Worm (Caenorhabditis elegans): Measurements from ENCODE around the gene Y62H9A.2.

DNA sequence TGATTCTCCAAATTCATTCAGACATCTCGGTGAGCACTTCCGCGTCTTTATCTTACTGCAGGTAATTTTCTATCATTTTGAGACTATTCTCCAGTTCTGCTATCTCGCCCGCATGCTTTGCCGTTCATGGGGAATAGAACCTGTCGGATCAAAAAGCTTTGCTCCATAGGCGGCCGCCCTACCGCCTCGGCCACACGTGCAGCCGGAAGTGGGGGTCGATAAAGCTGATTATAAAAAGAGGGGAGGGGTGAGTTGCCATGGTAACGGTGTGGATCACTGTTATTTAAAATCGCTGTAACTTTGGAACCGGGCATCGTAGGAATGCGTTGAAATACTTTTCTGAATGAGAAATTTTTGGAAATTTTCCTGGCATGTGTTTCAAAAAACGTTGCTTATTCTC lies 7.6 kb downstream of the Y62H9A.2 start:
- TF ChIP-seq snpc-4 (tag; optimal IDR thresholded peaks at IDR 0.05) (no peak), skn-1 (tag; optimal IDR thresholded peaks at IDR 0.05) (no peak), lin-13 (GFP tag; optimal IDR thresholded peaks at IDR 0.05) (no peak), unc-62 (GFP tag; optimal IDR thresholded peaks at IDR 0.05) (no peak), lsy-2 (tag; optimal IDR thresholded peaks at IDR 0.05) (no peak), lir-3 (tag; optimal IDR thresholded peaks at IDR 0.05; ENCODE audit: poor library complexity) (no peak), egl-27 (tag; optimal IDR thresholded peaks at IDR 0.05) (no peak), lin-39 (tag; optimal IDR thresholded peaks at IDR 0.05) (no peak), mdl-1 (tag; optimal IDR thresholded peaks at IDR 0.05) (no peak), nhr-76 (tag; optimal IDR thresholded peaks at IDR 0.05) (no peak), elt-2 (tag; optimal IDR thresholded peaks at IDR 0.05) (no peak), ztf-4 (tag; optimal IDR thresholded peaks at IDR 0.05) (no peak), ama-1 (optimal IDR thresholded peaks at IDR 0.05) (no peak), rnt-1 (tag; optimal IDR thresholded peaks at IDR 0.05) (no peak)
